Worm (Caenorhabditis elegans) whole organism, L4 larva: ENCODE data around the gene F13H10.5.
A peak's percentile ranks its signal among the peaks of the same experiment; 100 is the strongest.

Source experiments
- D1046.2 ChIP-seq: fragments of 200-800 bp; sonication (Bioruptor generic); IDR thresholded peaks from 2 replicates; pipeline ENCODE4 v1.3.6; 2022; ENCODE audit warnings: missing genetic modification characterization, missing compliant biosample characterization
- F10B5.3 ChIP-seq: sonication (generic microtip); optimal IDR thresholded peaks from 2 replicates; lab custom pipeline; 2016; ENCODE audit warnings: mild to moderate bottlenecking, missing genetic modification characterization, missing compliant biosample characterization
- F37D6.2 ChIP-seq: sonication (generic microtip); optimal IDR thresholded peaks from 2 replicates; lab custom pipeline; 2016; ENCODE audit warnings: mild to moderate bottlenecking, missing genetic modification characterization, missing compliant biosample characterization
- T20F7.1 ChIP-seq: fragments of 200-800 bp; sonication (Bioruptor generic); optimal IDR thresholded peaks from 2 replicates; lab custom pipeline; 2018; ENCODE audit warnings: mild to moderate bottlenecking, missing genetic modification characterization, missing compliant biosample characterization
- Y48G9A.11 ChIP-seq: fragments of 200-800 bp; sonication (Bioruptor generic); IDR thresholded peaks from 2 replicates; pipeline ENCODE4 v1.3.6; 2022; ENCODE audit warnings: missing genetic modification reagents, missing genetic modification characterization, missing compliant biosample characterization
- ZK337.2 ChIP-seq: fragments of 200-800 bp; sonication (Bioruptor generic); IDR thresholded peaks from 2 replicates; pipeline ENCODE4 v1.3.6; 2022; ENCODE audit warnings: missing genetic modification reagents, missing genetic modification characterization, missing compliant biosample characterization
- ZK546.5 ChIP-seq, 2 experiments: sonication (generic microtip); optimal IDR thresholded peaks; 2 replicates each; lab custom pipeline; 2017; ENCODE audit warnings: missing biosample characterization in 2 of 2, missing genetic modification characterization in 2 of 2
- ceh-28 ChIP-seq: fragments of 150-350 bp; optimal IDR thresholded peaks from 2 replicates; lab custom pipeline; 2014; ENCODE audit warnings: missing biosample characterization, missing genetic modification reagents, missing genetic modification characterization
- ceh-82 ChIP-seq: sonication (generic microtip); optimal IDR thresholded peaks from 2 replicates; lab custom pipeline; 2017; ENCODE audit warnings: missing biosample characterization, missing genetic modification characterization
- ces-1 ChIP-seq: fragments of 150-350 bp; sonication (generic microtip); optimal IDR thresholded peaks from 4 replicates; lab custom pipeline; 2014; ENCODE audit warnings: missing biosample characterization, missing genetic modification reagents, missing genetic modification characterization
- daf-12 ChIP-seq: fragments of 150-350 bp; optimal IDR thresholded peaks from 2 replicates; lab custom pipeline; 2014; ENCODE audit warnings: missing biosample characterization, missing genetic modification reagents, missing genetic modification characterization
- daf-16 ChIP-seq, 3 experiments: sonication (generic microtip); optimal IDR thresholded peaks; 2 replicates each; lab custom pipeline; 2016 to 2017; ENCODE audit warnings: missing genetic modification characterization in 3 of 3, missing genetic modification reagents in 3 of 3, mild to moderate bottlenecking in 2 of 3, missing compliant biosample characterization in 2 of 3, missing biosample characterization in 1 of 3, moderate library complexity in 1 of 3
- daf-19 ChIP-seq: fragments of 200-800 bp; sonication (Bioruptor generic); conservative IDR thresholded peaks from 2 replicates; pipeline ENCODE4 v1.3.6; 2022; ENCODE audit warnings: missing genetic modification characterization, missing compliant biosample characterization
- daf-8 ChIP-seq: fragments of 200-800 bp; sonication (Bioruptor generic); IDR thresholded peaks from 2 replicates; pipeline ENCODE4 v1.3.6; 2022; ENCODE audit warnings: missing genetic modification characterization, missing compliant biosample characterization
- dmd-6 ChIP-seq: fragments of 200-800 bp; sonication (Bioruptor generic); IDR thresholded peaks from 2 replicates; pipeline ENCODE4 v1.3.6; 2022; ENCODE audit warnings: missing genetic modification reagents, missing genetic modification characterization, missing compliant biosample characterization
- duxl-1 ChIP-seq: sonication (generic microtip); optimal IDR thresholded peaks from 2 replicates; lab custom pipeline; 2016; ENCODE audit warnings: mild to moderate bottlenecking, missing genetic modification characterization, moderate library complexity, missing compliant biosample characterization; ENCODE audit not compliant: poor library complexity
- dve-1 ChIP-seq: sonication (generic microtip); optimal IDR thresholded peaks from 2 replicates; lab custom pipeline; 2017; ENCODE audit warnings: antibody characterized with exemption, mild to moderate bottlenecking, missing genetic modification characterization, missing compliant biosample characterization; ENCODE audit not compliant: insufficient read depth
- egl-27 ChIP-seq: sonication (generic microtip); optimal IDR thresholded peaks from 3 replicates; lab custom pipeline; 2017; ENCODE audit warnings: missing biosample characterization, missing genetic modification reagents, missing genetic modification characterization
- fkh-10 ChIP-seq: fragments of 150-350 bp; optimal IDR thresholded peaks from 2 replicates; lab custom pipeline; 2014; ENCODE audit warnings: missing biosample characterization, missing genetic modification reagents, missing genetic modification characterization
- gei-8 ChIP-seq: fragments of 200-800 bp; sonication (Bioruptor generic); optimal IDR thresholded peaks from 2 replicates; lab custom pipeline; 2018; ENCODE audit warnings: mild to moderate bottlenecking, missing genetic modification characterization, missing compliant biosample characterization
- hlh-11 ChIP-seq: fragments of 200-800 bp; sonication (Bioruptor generic); optimal IDR thresholded peaks from 2 replicates; lab custom pipeline; 2018; ENCODE audit warnings: mild to moderate bottlenecking, missing genetic modification characterization, missing compliant biosample characterization
- hlh-30 ChIP-seq: sonication (generic microtip); optimal IDR thresholded peaks from 2 replicates; lab custom pipeline; 2017; ENCODE audit warnings: antibody characterized with exemption, mild to moderate bottlenecking, missing genetic modification characterization, missing compliant biosample characterization; ENCODE audit not compliant: insufficient read depth
- hmg-1.1 ChIP-seq: fragments of 200-800 bp; sonication (Bioruptor generic); IDR thresholded peaks from 2 replicates; pipeline ENCODE4 v1.3.6; 2022; ENCODE audit warnings: missing genetic modification reagents, missing genetic modification characterization, missing compliant biosample characterization
- jun-1 ChIP-seq: fragments of 150-350 bp; optimal IDR thresholded peaks from 2 replicates; lab custom pipeline; 2014; ENCODE audit warnings: missing biosample characterization, missing genetic modification reagents, missing genetic modification characterization
- lin-13 ChIP-seq: fragments of 150-350 bp; optimal IDR thresholded peaks from 2 replicates; lab custom pipeline; 2014; ENCODE audit warnings: missing biosample characterization, missing genetic modification reagents, missing genetic modification characterization
- lin-29 ChIP-seq: fragments of 200-800 bp; sonication (Bioruptor generic); IDR thresholded peaks from 2 replicates; pipeline ENCODE4 v1.3.6; 2022; ENCODE audit warnings: missing genetic modification reagents, missing genetic modification characterization, missing compliant biosample characterization
- lin-39 ChIP-seq: fragments of 150-350 bp; optimal IDR thresholded peaks from 2 replicates; lab custom pipeline; 2014; ENCODE audit warnings: missing biosample characterization, missing genetic modification reagents, missing genetic modification characterization
- lsy-2 ChIP-seq, 2 experiments: fragments of 150-350 bp in 1 of 2; sonication (generic microtip) in 1 of 2; optimal IDR thresholded peaks; 2 replicates each; lab custom pipeline; 2014 to 2017; ENCODE audit warnings: missing biosample characterization in 2 of 2, missing genetic modification characterization in 2 of 2
- mdl-1 ChIP-seq, 2 experiments: fragments of 150-350 bp in 1 of 2; sonication (generic microtip) in 1 of 2; optimal IDR thresholded peaks; 2 replicates each; lab custom pipeline; 2014 to 2017; ENCODE audit warnings: missing biosample characterization in 2 of 2, missing genetic modification characterization in 2 of 2
- mxl-2 ChIP-seq: fragments of 200-800 bp; sonication (Bioruptor generic); conservative IDR thresholded peaks from 2 replicates; pipeline ENCODE4 v1.3.6; 2022; ENCODE audit warnings: missing genetic modification reagents, missing genetic modification characterization, missing compliant biosample characterization
- mxl-3 ChIP-seq: fragments of 200-800 bp; sonication (Bioruptor generic); optimal IDR thresholded peaks from 2 replicates; lab custom pipeline; 2018; ENCODE audit warnings: mild to moderate bottlenecking, missing genetic modification characterization, missing compliant biosample characterization
- nhr-111 ChIP-seq: fragments of 200-800 bp; sonication (Bioruptor generic); optimal IDR thresholded peaks from 2 replicates; lab custom pipeline; 2018; ENCODE audit warnings: mild to moderate bottlenecking, missing genetic modification characterization, missing compliant biosample characterization
- nhr-28 ChIP-seq: fragments of 150-350 bp; optimal IDR thresholded peaks from 2 replicates; lab custom pipeline; 2014; ENCODE audit warnings: missing biosample characterization, missing genetic modification characterization
- nhr-41 ChIP-seq: fragments of 200-800 bp; sonication (Bioruptor generic); IDR thresholded peaks from 2 replicates; pipeline ENCODE4 v1.3.6; 2022; ENCODE audit warnings: missing genetic modification reagents, missing genetic modification characterization, missing compliant biosample characterization
- nhr-42 ChIP-seq: fragments of 200-800 bp; sonication (Bioruptor generic); IDR thresholded peaks from 2 replicates; pipeline ENCODE4 v1.3.6; 2022; ENCODE audit warnings: missing genetic modification characterization, missing compliant biosample characterization
- nhr-48 ChIP-seq: sonication (generic microtip); optimal IDR thresholded peaks from 2 replicates; lab custom pipeline; 2016; ENCODE audit warnings: mild to moderate bottlenecking, missing genetic modification characterization, missing compliant biosample characterization
- nhr-6 ChIP-seq: fragments of 150-350 bp; optimal IDR thresholded peaks from 2 replicates; lab custom pipeline; 2014; ENCODE audit warnings: missing biosample characterization, missing genetic modification characterization
- nhr-76 ChIP-seq: fragments of 150-350 bp; optimal IDR thresholded peaks from 2 replicates; lab custom pipeline; 2014; ENCODE audit warnings: missing biosample characterization, missing genetic modification characterization
- nhr-77 ChIP-seq: fragments of 150-350 bp; optimal IDR thresholded peaks from 2 replicates; lab custom pipeline; 2014; ENCODE audit warnings: missing biosample characterization, missing genetic modification characterization
- pqm-1 ChIP-seq: sonication (generic microtip); optimal IDR thresholded peaks from 2 replicates; lab custom pipeline; 2017; ENCODE audit warnings: missing biosample characterization, missing genetic modification characterization
- sdz-12 ChIP-seq: fragments of 200-800 bp; sonication (Bioruptor generic); optimal IDR thresholded peaks from 2 replicates; lab custom pipeline; 2018; ENCODE audit warnings: mild to moderate bottlenecking, missing genetic modification characterization, missing compliant biosample characterization
- set-16 ChIP-seq: fragments of 200-800 bp; sonication (Bioruptor generic); IDR thresholded peaks from 2 replicates; pipeline ENCODE4 v1.3.6; 2022; ENCODE audit warnings: missing genetic modification reagents, missing genetic modification characterization, missing compliant biosample characterization
- snpc-1.2 ChIP-seq: fragments of 200-800 bp; sonication (Bioruptor generic); IDR thresholded peaks from 2 replicates; pipeline ENCODE4 v1.3.6; 2022; ENCODE audit warnings: missing genetic modification reagents, missing genetic modification characterization, missing compliant biosample characterization
- spr-1 ChIP-seq: sonication (generic microtip); optimal IDR thresholded peaks from 2 replicates; lab custom pipeline; 2016; ENCODE audit warnings: mild to moderate bottlenecking, missing genetic modification characterization, missing compliant biosample characterization
- spr-3 ChIP-seq: fragments of 200-800 bp; sonication (Bioruptor generic); optimal IDR thresholded peaks from 2 replicates; lab custom pipeline; 2018; ENCODE audit warnings: mild to moderate bottlenecking, missing genetic modification characterization, missing compliant biosample characterization
- unc-39 ChIP-seq: sonication (generic microtip); optimal IDR thresholded peaks from 2 replicates; lab custom pipeline; 2017; ENCODE audit warnings: missing biosample characterization, missing genetic modification characterization
- zag-1 ChIP-seq: fragments of 150-350 bp; optimal IDR thresholded peaks from 2 replicates; lab custom pipeline; 2014; ENCODE audit warnings: missing biosample characterization, missing genetic modification characterization
- zfp-3 ChIP-seq: fragments of 200-800 bp; sonication (Bioruptor generic); conservative IDR thresholded peaks from 2 replicates; pipeline ENCODE4 v1.3.6; 2022; ENCODE audit warnings: missing genetic modification reagents, missing genetic modification characterization, missing compliant biosample characterization
- ztf-7 ChIP-seq: fragments of 150-350 bp; optimal IDR thresholded peaks from 2 replicates; lab custom pipeline; 2014; ENCODE audit warnings: missing biosample characterization, missing genetic modification characterization

The F13H10.5 gene

ce11 chrIV:10964688-10965087 is 26.1 kb upstream of the F13H10.5 start:
- TF ChIP-seq sdz-12 (GFP tag; lab: Kevin White, UChicago) (no peak), daf-12 (tag; lab: Kevin White, UChicago) (no peak), Y48G9A.11 (no peak), mxl-3 (GFP tag; lab: Kevin White, UChicago) (peak; percentile 12), D1046.2 (no peak), unc-39 (tag; lab: Kevin White, UChicago) (no peak), lin-29 (no peak), mdl-1 (tag; optimal IDR thresholded peaks at IDR 0.05; lab: Kevin White, UChicago) (peak in 1 of 2 experiments; percentile 1), zfp-3 (GFP tag; lab: Robert Waterston, UW) (no peak), ceh-28 (tag; lab: Kevin White, UChicago) (no peak), hmg-1.1 (GFP tag; lab: Robert Waterston, UW) (no peak), set-16 (GFP tag; lab: Robert Waterston, UW) (no peak), snpc-1.2 (GFP tag; lab: Robert Waterston, UW) (no peak), hlh-11 (tag; lab: Kevin White, UChicago) (no peak), ZK546.5 (tag; optimal IDR thresholded peaks at IDR 0.05; lab: Kevin White, UChicago) (no peak), nhr-76 (tag; lab: Kevin White, UChicago) (no peak), F10B5.3 (tag; lab: Kevin White, UChicago) (no peak), nhr-28 (tag; lab: Kevin White, UChicago) (peak; percentile 56), nhr-48 (tag; lab: Kevin White, UChicago) (peak; percentile 50), nhr-77 (tag; lab: Kevin White, UChicago) (peak; percentile 24), ceh-82 (tag; lab: Kevin White, UChicago) (no peak), fkh-10 (GFP tag; lab: Kevin White, UChicago) (no peak), pqm-1 (tag; lab: Kevin White, UChicago) (no peak), zag-1 (no peak), duxl-1 (tag; lab: Kevin White, UChicago) (no peak), daf-16 (GFP tag; optimal IDR thresholded peaks at IDR 0.05; lab: Kevin White, UChicago) (no peak), daf-16 (tag; optimal IDR thresholded peaks at IDR 0.05; lab: Kevin White, UChicago) (peak; percentile 55), lsy-2 (tag; optimal IDR thresholded peaks at IDR 0.05; lab: Kevin White, UChicago) (no peak), lin-13 (GFP tag; lab: Kevin White, UChicago) (no peak), spr-1 (no peak), daf-8 (GFP tag; lab: Robert Waterston, UW) (no peak), ztf-7 (tag; lab: Kevin White, UChicago) (no peak), dve-1 (tag; lab: Kevin White, UChicago) (peak; percentile 52), lin-39 (tag; lab: Kevin White, UChicago) (no peak), mxl-2 (GFP tag; lab: Robert Waterston, UW) (no peak), dmd-6 (peak; percentile 72), nhr-42 (GFP tag; lab: Robert Waterston, UW) (no peak), egl-27 (tag; lab: Kevin White, UChicago) (no peak), daf-19 (GFP tag; lab: Robert Waterston, UW) (no peak), hlh-30 (tag; lab: Kevin White, UChicago) (peak; percentile 44)

- TF ChIP-seq F37D6.2 (tag; lab: Kevin White, UChicago) = no peak
- no peak for TF ChIP-seq ztf-7 (tag; lab: Kevin White, UChicago)
- TF ChIP-seq nhr-6 (tag; lab: Kevin White, UChicago) = no peak
- TF ChIP-seq nhr-111 (GFP tag; lab: Kevin White, UChicago) = no peak
- TF ChIP-seq ZK337.2 (GFP tag; lab: Robert Waterston, UW) = no peak
- TF ChIP-seq jun-1 (tag; lab: Kevin White, UChicago) = no peak
- TF ChIP-seq Y48G9A.11 = no peak
- no peak for TF ChIP-seq nhr-41
- TF ChIP-seq ces-1 (GFP tag; lab: Kevin White, UChicago) = no peak
- no peak for TF ChIP-seq F10B5.3 (tag; lab: Kevin White, UChicago)
- TF ChIP-seq gei-8 (GFP tag; lab: Kevin White, UChicago) = no peak
- TF ChIP-seq spr-3 (GFP tag; lab: Kevin White, UChicago) = no peak
- no peak for TF ChIP-seq lin-13 (GFP tag; lab: Kevin White, UChicago)
- no peak for TF ChIP-seq T20F7.1 (GFP tag; lab: Kevin White, UChicago)
These were observed 24.4 kb upstream of the F13H10.5 start, which contains the start of the genes aqp-3 and Y69E1A.8 for ce11 chrIV:10966359-10966758. TSS of gene aqp-3 (minus strand) at chrIV:10966459. TSS of gene Y69E1A.8 (plus strand) at chrIV:10966604.
